Worm (Caenorhabditis elegans): ENCODE measurements around the gene B0454.6.
A peak's percentile ranks its signal among the peaks of the same experiment; 100 is the strongest.

Gene B0454.6

DNA sequence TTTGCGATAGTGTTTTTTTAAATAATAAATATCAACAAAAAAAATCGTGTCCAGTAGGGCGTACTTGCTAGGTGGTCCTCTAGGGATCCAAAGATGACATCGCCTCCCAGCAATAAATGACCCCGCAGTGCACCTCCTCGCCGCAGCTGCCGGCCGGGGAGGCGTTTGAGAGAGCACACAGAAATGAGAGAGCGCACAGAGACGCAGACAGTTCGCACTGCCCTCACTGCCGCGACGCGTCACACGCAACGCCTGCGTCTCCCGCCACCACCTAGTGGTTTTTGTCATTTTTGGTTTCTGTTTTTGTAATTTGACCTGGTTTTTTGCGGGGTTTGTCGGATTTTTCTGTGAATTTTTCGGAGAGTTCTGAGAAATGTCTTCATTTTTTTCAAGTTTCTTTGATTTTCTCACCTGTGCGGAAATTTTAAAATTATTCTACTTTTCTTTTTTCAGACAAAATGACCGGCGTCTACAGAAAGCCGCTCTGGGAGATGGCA is 44.7 kb upstream of the B0454.6 start, which contains the start of gene lido-7 (continued):
- TF ChIP-seq mdl-1 (tag; optimal IDR thresholded peaks at IDR 0.05), result peak in 1 of 2 experiments; percentile 14
- peak; percentile 71 for TF ChIP-seq nhr-71 (tag; optimal IDR thresholded peaks at IDR 0.05)
- no peak for TF ChIP-seq ztf-4 (tag; optimal IDR thresholded peaks at IDR 0.05)
- peak; percentile 12 for TF ChIP-seq dsc-1 (tag; optimal IDR thresholded peaks at IDR 0.05)
- TF ChIP-seq aly-2 (tag; optimal IDR thresholded peaks at IDR 0.05), result no peak
- no peak for TF ChIP-seq elt-3 (tag; optimal IDR thresholded peaks at IDR 0.05)
- peak; percentile 28 for TF ChIP-seq irx-1 (tag; optimal IDR thresholded peaks at IDR 0.05)
- no peak for TF ChIP-seq tlp-1 (tag; optimal IDR thresholded peaks at IDR 0.05)
- no peak for TF ChIP-seq nhr-77 (tag; optimal IDR thresholded peaks at IDR 0.05)
- no peak for TF ChIP-seq aha-1 (tag; optimal IDR thresholded peaks at IDR 0.05)
- TF ChIP-seq nhr-11 (tag; optimal IDR thresholded peaks at IDR 0.05), result no peak
- no peak for TF ChIP-seq mab-9 (GFP tag; IDR thresholded peaks at IDR 0.05)
- no peak for TF ChIP-seq ets-5 (GFP tag; IDR thresholded peaks at IDR 0.05)
- peak; percentile 2 for TF ChIP-seq nhr-90 (tag; optimal IDR thresholded peaks at IDR 0.05; ENCODE audit: poor library complexity)
- no peak for TF ChIP-seq nhr-76 (tag; optimal IDR thresholded peaks at IDR 0.05)
- TF ChIP-seq rnt-1 (tag; optimal IDR thresholded peaks at IDR 0.05), result peak; percentile 78
- peak; percentile 31 to 56 for TF ChIP-seq lsy-2 (tag; optimal IDR thresholded peaks at IDR 0.05)
- peak; percentile 52 for TF ChIP-seq tbx-2 (tag; optimal IDR thresholded peaks at IDR 0.05)
- peak; percentile 15 for TF ChIP-seq unc-86 (tag; optimal IDR thresholded peaks at IDR 0.05)
- peak; percentile 38 for TF ChIP-seq nhr-20 (tag; optimal IDR thresholded peaks at IDR 0.05)
- TF ChIP-seq ceh-90 (tag; optimal IDR thresholded peaks at IDR 0.05), result no peak
- no peak for TF ChIP-seq egl-27 (tag; optimal IDR thresholded peaks at IDR 0.05)
- peak; percentile 24 for TF ChIP-seq skn-1 (tag; optimal IDR thresholded peaks at IDR 0.05)
- TF ChIP-seq mef-2 (tag; optimal IDR thresholded peaks at IDR 0.05), result no peak
- TF ChIP-seq vab-15 (tag; optimal IDR thresholded peaks at IDR 0.05), result peak; percentile 6
- TF ChIP-seq nhr-28 (tag; optimal IDR thresholded peaks at IDR 0.05), result no peak
- no peak for TF ChIP-seq sup-37 (GFP tag; optimal IDR thresholded peaks at IDR 0.05)
- TF ChIP-seq jun-1 (tag; optimal IDR thresholded peaks at IDR 0.05), result peak; percentile 9
- no peak for TF ChIP-seq efl-3 (GFP tag; optimal IDR thresholded peaks at IDR 0.05)
- peak; percentile 6 for TF ChIP-seq mep-1 (tag; optimal IDR thresholded peaks at IDR 0.05)
- no peak for TF ChIP-seq lir-3 (tag; optimal IDR thresholded peaks at IDR 0.05; ENCODE audit: poor library complexity)
- TF ChIP-seq pag-3 (tag; optimal IDR thresholded peaks at IDR 0.05; ENCODE audit: borderline replicate concordance, insufficient read depth), result no peak
- peak; percentile 7 for TF ChIP-seq C04F5.9 (tag; optimal IDR thresholded peaks at IDR 0.05)
- TF ChIP-seq xbp-1 (tag; optimal IDR thresholded peaks at IDR 0.05), result no peak
- TF ChIP-seq nhr-84 (tag; optimal IDR thresholded peaks at IDR 0.05), result no peak
- no peak for TF ChIP-seq ceh-8 (GFP tag; optimal IDR thresholded peaks at IDR 0.05)
- no peak for TF ChIP-seq unc-62 (GFP tag; optimal IDR thresholded peaks at IDR 0.05)
- TF ChIP-seq ztf-11 (tag; optimal IDR thresholded peaks at IDR 0.05), result no peak
- no peak for TF ChIP-seq elt-2 (tag; optimal IDR thresholded peaks at IDR 0.05)
- peak in 1 of 3 experiments; percentile 35 for TF ChIP-seq ceh-82 (tag; optimal IDR thresholded peaks at IDR 0.05)
- no peak for TF ChIP-seq C34B4.2 (tag; optimal IDR thresholded peaks at IDR 0.05)
- TF ChIP-seq zip-4 (GFP tag; optimal IDR thresholded peaks at IDR 0.05), result no peak
- TF ChIP-seq F16B12.6 (tag; optimal IDR thresholded peaks at IDR 0.05), result no peak
- TF ChIP-seq dpl-1 (GFP tag; optimal IDR thresholded peaks at IDR 0.05), result peak in 2 of 3 experiments; percentile 20 to 31
- TF ChIP-seq pqm-1 (tag; optimal IDR thresholded peaks at IDR 0.05), result no peak
- no peak for TF ChIP-seq Y116A8C.19 (tag; optimal IDR thresholded peaks at IDR 0.05; ENCODE audit: borderline replicate concordance)
- TF ChIP-seq snpc-4 (tag; optimal IDR thresholded peaks at IDR 0.05), result no peak
- peak; percentile 11 for TF ChIP-seq fkh-8 (tag; optimal IDR thresholded peaks at IDR 0.05)
- TF ChIP-seq egl-13 (tag; optimal IDR thresholded peaks at IDR 0.05), result no peak
- TF ChIP-seq grh-1 (GFP tag; IDR thresholded peaks at IDR 0.05), result 0 out of 2 replicates have a peak, but pooled peaks have one; percentile 22
- TF ChIP-seq unc-98 (GFP tag; IDR thresholded peaks at IDR 0.05), result 0 out of 2 replicates have a peak, but pooled peaks have one; percentile 17
- peak; percentile 59 for TF ChIP-seq swsn-7 (tag; optimal IDR thresholded peaks at IDR 0.05)

Data from whole organism, L1 larva.